Worm (Caenorhabditis elegans): ENCODE data around the gene hlh-25.

- TF ChIP-seq him-1 (tag; optimal IDR thresholded peaks at IDR 0.05) (no peak), dao-5 (tag; optimal IDR thresholded peaks at IDR 0.05) (no peak)
These were observed 34.6 kb upstream of the hlh-25 start, which contains the start of gene fzy-1 for ce11 chrII:5500470-5500869.
